Worm (Caenorhabditis elegans) whole organism, mixed stage, embryonic: ENCODE results near the gene mdmh-35.

ENCODE experiments used
- M03D4.4 ChIP-seq: sonication (generic microtip); optimal IDR thresholded peaks from 2 replicates; lab custom pipeline; 2017; ENCODE audit warnings: mild to moderate bottlenecking, missing genetic modification characterization, missing compliant biosample characterization
- bed-3 ChIP-seq: fragments of 200-800 bp; sonication (Bioruptor generic); optimal IDR thresholded peaks from 3 replicates; lab custom pipeline; 2018; ENCODE audit warnings: mild to moderate bottlenecking, missing genetic modification characterization, moderate library complexity, missing compliant biosample characterization
- blmp-1 ChIP-seq: fragments of 150-350 bp; optimal IDR thresholded peaks from 2 replicates; lab custom pipeline; 2014; ENCODE audit warnings: missing biosample characterization, missing genetic modification characterization
- ceh-39 ChIP-seq: fragments of 150-350 bp; optimal IDR thresholded peaks from 2 replicates; lab custom pipeline; 2014; ENCODE audit warnings: missing biosample characterization, missing genetic modification characterization
- ceh-43 ChIP-seq: fragments of 200-800 bp; sonication (Bioruptor generic); optimal IDR thresholded peaks from 2 replicates; lab custom pipeline; 2018; ENCODE audit warnings: mild to moderate bottlenecking, missing genetic modification characterization, moderate library complexity, missing compliant biosample characterization
- ceh-83 ChIP-seq: fragments of 200-800 bp; sonication (Bioruptor generic); optimal IDR thresholded peaks from 2 replicates; lab custom pipeline; 2018; ENCODE audit warnings: mild to moderate bottlenecking, missing genetic modification characterization, missing compliant biosample characterization
- ces-1 ChIP-seq: fragments of 150-350 bp; optimal IDR thresholded peaks from 2 replicates; lab custom pipeline; 2014; ENCODE audit warnings: missing biosample characterization, missing genetic modification reagents, missing genetic modification characterization
- cnd-1 ChIP-seq: fragments of 200-800 bp; sonication (Bioruptor generic); optimal IDR thresholded peaks from 2 replicates; lab custom pipeline; 2018; ENCODE audit warnings: mild to moderate bottlenecking, missing genetic modification characterization, missing compliant biosample characterization
- drap-1 ChIP-seq: fragments of 200-800 bp; sonication (Bioruptor generic); optimal IDR thresholded peaks from 3 replicates; lab custom pipeline; 2018; ENCODE audit warnings: mild to moderate bottlenecking, missing genetic modification characterization, missing compliant biosample characterization
- elt-1 ChIP-seq: sonication (generic microtip); optimal IDR thresholded peaks from 2 replicates; lab custom pipeline; 2017; ENCODE audit warnings: missing genetic modification characterization, mild to moderate bottlenecking, missing compliant biosample characterization, antibody characterized with exemption, moderate library complexity, borderline replicate concordance; ENCODE audit not compliant: insufficient read depth
- elt-3 ChIP-seq: fragments of 150-350 bp; optimal IDR thresholded peaks from 2 replicates; lab custom pipeline; 2014; ENCODE audit warnings: missing biosample characterization, missing genetic modification characterization
- flh-1 ChIP-seq: fragments of 200-800 bp; sonication (Bioruptor generic); optimal IDR thresholded peaks from 2 replicates; lab custom pipeline; 2018; ENCODE audit warnings: mild to moderate bottlenecking, missing genetic modification characterization, moderate library complexity, missing compliant biosample characterization
- ham-2 ChIP-seq: fragments of 200-800 bp; sonication (Bioruptor generic); optimal IDR thresholded peaks from 2 replicates; lab custom pipeline; 2018; ENCODE audit warnings: mild to moderate bottlenecking, missing genetic modification characterization, missing compliant biosample characterization
- hlh-1 ChIP-seq: fragments of 150-350 bp; optimal IDR thresholded peaks from 2 replicates; lab custom pipeline; 2014; ENCODE audit warnings: missing biosample characterization, missing genetic modification reagents, missing genetic modification characterization
- lin-13 ChIP-seq: fragments of 150-350 bp; optimal IDR thresholded peaks from 2 replicates; lab custom pipeline; 2014; ENCODE audit warnings: missing biosample characterization, missing genetic modification characterization
- lin-32 ChIP-seq: fragments of 200-800 bp; sonication (Bioruptor generic); optimal IDR thresholded peaks from 2 replicates; lab custom pipeline; 2018; ENCODE audit warnings: mild to moderate bottlenecking, missing genetic modification characterization, missing compliant biosample characterization
- lsy-2 ChIP-seq: fragments of 150-350 bp; optimal IDR thresholded peaks from 2 replicates; lab custom pipeline; 2014; ENCODE audit warnings: missing biosample characterization, missing genetic modification characterization
- mab-5 ChIP-seq: fragments of 150-350 bp; optimal IDR thresholded peaks from 2 replicates; lab custom pipeline; 2014; ENCODE audit warnings: missing biosample characterization, missing genetic modification characterization
- mep-1 ChIP-seq: fragments of 150-350 bp; optimal IDR thresholded peaks from 2 replicates; lab custom pipeline; 2017; ENCODE audit warnings: missing biosample characterization, missing genetic modification reagents, missing genetic modification characterization, inconsistent platforms
- mls-2 ChIP-seq: sonication (generic microtip); optimal IDR thresholded peaks from 2 replicates; lab custom pipeline; 2016; ENCODE audit warnings: mild to moderate bottlenecking, missing genetic modification characterization, moderate library complexity, missing compliant biosample characterization
- nhr-12 ChIP-seq: fragments of 150-350 bp; optimal IDR thresholded peaks from 2 replicates; lab custom pipeline; 2014; ENCODE audit warnings: missing biosample characterization, missing genetic modification characterization
- nhr-2 ChIP-seq: fragments of 150-350 bp; optimal IDR thresholded peaks from 2 replicates; lab custom pipeline; 2014; ENCODE audit warnings: missing biosample characterization, missing genetic modification characterization
- nhr-237 ChIP-seq: fragments of 150-350 bp; optimal IDR thresholded peaks from 2 replicates; lab custom pipeline; 2014; ENCODE audit warnings: missing biosample characterization, missing genetic modification characterization
- nhr-28 ChIP-seq: fragments of 150-350 bp; optimal IDR thresholded peaks from 2 replicates; lab custom pipeline; 2014; ENCODE audit warnings: missing biosample characterization, missing genetic modification characterization
- nhr-76 ChIP-seq: sonication (generic microtip); optimal IDR thresholded peaks from 2 replicates; lab custom pipeline; 2017; ENCODE audit warnings: missing biosample characterization, missing genetic modification characterization
- pha-4 ChIP-seq: fragments of 150-350 bp; optimal IDR thresholded peaks from 2 replicates; lab custom pipeline; 2018; ENCODE audit warnings: missing biosample characterization, missing genetic modification reagents, missing genetic modification characterization
- sem-2 ChIP-seq: fragments of 200-800 bp; sonication (Bioruptor generic); optimal IDR thresholded peaks from 2 replicates; lab custom pipeline; 2018; ENCODE audit warnings: mild to moderate bottlenecking, missing genetic modification characterization, missing compliant biosample characterization
- snpc-4 ChIP-seq: fragments of 150-350 bp; optimal IDR thresholded peaks from 2 replicates; lab custom pipeline; 2014; ENCODE audit warnings: missing biosample characterization, missing genetic modification characterization
- sptf-1 ChIP-seq: sonication (generic microtip); optimal IDR thresholded peaks from 2 replicates; lab custom pipeline; 2017; ENCODE audit warnings: mild to moderate bottlenecking, missing genetic modification characterization, moderate library complexity, missing compliant biosample characterization
- tbx-8 ChIP-seq: fragments of 200-800 bp; sonication (Bioruptor generic); optimal IDR thresholded peaks from 2 replicates; lab custom pipeline; 2018; ENCODE audit warnings: mild to moderate bottlenecking, missing genetic modification characterization, moderate library complexity, missing compliant biosample characterization
- unc-120 ChIP-seq: sonication (generic microtip); optimal IDR thresholded peaks from 2 replicates; lab custom pipeline; 2017; ENCODE audit warnings: missing genetic modification characterization, missing compliant biosample characterization; ENCODE audit not compliant: poor library complexity, severe bottlenecking
- unc-39 ChIP-seq: fragments of 150-350 bp; optimal IDR thresholded peaks from 2 replicates; lab custom pipeline; 2014; ENCODE audit warnings: missing biosample characterization, missing genetic modification characterization
- unc-62 ChIP-seq: fragments of 150-350 bp; optimal IDR thresholded peaks from 2 replicates; lab custom pipeline; 2014; ENCODE audit warnings: missing biosample characterization, missing genetic modification reagents, missing genetic modification characterization
- zip-8 ChIP-seq: fragments of 150-350 bp; optimal IDR thresholded peaks from 2 replicates; lab custom pipeline; 2014; ENCODE audit warnings: missing biosample characterization, missing genetic modification characterization
- ztf-11 ChIP-seq: fragments of 150-350 bp; optimal IDR thresholded peaks from 2 replicates; lab custom pipeline; 2014; ENCODE audit warnings: missing biosample characterization, missing genetic modification characterization

The mdmh-35 gene

ce11 chrII:7813237-7813636 lies 42.3 kb downstream of the mdmh-35 start:
- TF ChIP-seq cnd-1 (peak; percentile 79), lsy-2 (tag; lab: Kevin White, UChicago) (no peak), mep-1 (peak; percentile 14), unc-62 (peak; percentile 11), elt-3 (tag; lab: Kevin White, UChicago) (no peak), unc-120 (tag; lab: Kevin White, UChicago) (no peak), nhr-2 (tag; lab: Kevin White, UChicago) (peak; percentile 99), lin-32 (peak; percentile 48), snpc-4 (no peak)

DNA sequence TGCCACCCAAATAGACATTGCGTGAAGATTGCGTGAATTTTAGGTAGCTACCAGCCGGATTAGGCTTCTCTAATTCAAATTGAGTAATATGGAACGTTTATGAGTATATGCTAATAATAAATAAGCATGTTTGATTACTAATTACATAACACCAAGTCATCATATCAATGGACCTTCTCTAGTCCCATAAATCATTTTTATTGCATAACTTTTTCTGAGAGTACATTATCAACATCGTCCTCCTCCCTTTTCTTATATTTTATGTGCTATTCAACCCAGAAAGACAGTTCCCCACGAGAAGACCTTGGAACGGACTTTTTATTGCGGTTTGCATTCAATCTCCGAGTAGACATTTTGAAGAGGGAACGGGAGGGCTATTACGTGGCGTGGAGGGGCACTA lies 43.2 kb downstream of the mdmh-35 start:
- TF ChIP-seq nhr-2 (tag; lab: Kevin White, UChicago) (peak; percentile 79), elt-3 (tag; lab: Kevin White, UChicago) (no peak), lin-32 (peak; percentile 21), mls-2 (no peak), M03D4.4 (peak; percentile 27), hlh-1 (tag; lab: Kevin White, UChicago) (no peak), lsy-2 (tag; lab: Kevin White, UChicago) (no peak), sptf-1 (peak; percentile 49), mab-5 (tag; lab: Kevin White, UChicago) (peak; percentile 46), ces-1 (GFP tag; lab: Kevin White, UChicago) (peak; percentile 50), bed-3 (GFP tag; lab: Kevin White, UChicago) (no peak), nhr-12 (tag; lab: Kevin White, UChicago) (peak; percentile 7), ham-2 (peak; percentile 18), mep-1 (no peak), zip-8 (tag; lab: Kevin White, UChicago) (peak; percentile 14), ceh-43 (GFP tag; lab: Kevin White, UChicago) (no peak), drap-1 (GFP tag; lab: Kevin White, UChicago) (no peak), ceh-83 (GFP tag; lab: Kevin White, UChicago) (no peak), unc-120 (tag; lab: Kevin White, UChicago) (no peak), ztf-11 (tag; lab: Kevin White, UChicago) (peak; percentile 7), flh-1 (GFP tag; lab: Kevin White, UChicago) (no peak), elt-1 (tag; lab: Kevin White, UChicago) (no peak), sem-2 (no peak), blmp-1 (tag; lab: Kevin White, UChicago) (no peak), lin-13 (no peak), snpc-4 (no peak), nhr-237 (no peak), pha-4 (no peak), unc-62 (peak; percentile 65), ceh-39 (tag; lab: Kevin White, UChicago) (no peak), tbx-8 (GFP tag; lab: Kevin White, UChicago) (no peak), nhr-76 (tag; lab: Kevin White, UChicago) (no peak), cnd-1 (no peak), nhr-28 (tag; lab: Kevin White, UChicago) (no peak), unc-39 (no peak)

- TF ChIP-seq blmp-1 (tag; lab: Kevin White, UChicago) (no peak), M03D4.4 (peak; percentile 55), ces-1 (GFP tag; lab: Kevin White, UChicago) (no peak), nhr-28 (tag; lab: Kevin White, UChicago) (no peak), ham-2 (peak; percentile 3), unc-62 (no peak), flh-1 (GFP tag; lab: Kevin White, UChicago) (no peak), ceh-43 (GFP tag; lab: Kevin White, UChicago) (peak; percentile 15), nhr-12 (tag; lab: Kevin White, UChicago) (no peak), unc-120 (tag; lab: Kevin White, UChicago) (peak; percentile 49), snpc-4 (no peak), mep-1 (no peak), drap-1 (GFP tag; lab: Kevin White, UChicago) (peak; percentile 29), lin-32 (no peak), cnd-1 (no peak), sem-2 (no peak), bed-3 (GFP tag; lab: Kevin White, UChicago) (no peak), mls-2 (peak; percentile 42), nhr-237 (no peak), elt-3 (tag; lab: Kevin White, UChicago) (no peak), lsy-2 (tag; lab: Kevin White, UChicago) (no peak), ztf-11 (tag; lab: Kevin White, UChicago) (peak; percentile 57), elt-1 (tag; lab: Kevin White, UChicago) (peak; percentile 23), ceh-83 (GFP tag; lab: Kevin White, UChicago) (no peak), pha-4 (peak; percentile 25), zip-8 (tag; lab: Kevin White, UChicago) (no peak), lin-13 (peak; percentile 8), nhr-76 (tag; lab: Kevin White, UChicago) (no peak), nhr-2 (tag; lab: Kevin White, UChicago) (peak; percentile 98), mab-5 (tag; lab: Kevin White, UChicago) (no peak), ceh-39 (tag; lab: Kevin White, UChicago) (no peak), unc-39 (no peak), hlh-1 (tag; lab: Kevin White, UChicago) (peak; percentile 54), tbx-8 (GFP tag; lab: Kevin White, UChicago) (no peak), sptf-1 (peak; percentile 77)
Measured at ce11 chrII:7810869-7811543, 44.5 kb downstream of the mdmh-35 start, which contains the start of gene cki-1. cki-1 (plus strand) TSS chrII:7811240.
